Fruit fly (Drosophila melanogaster): ENCODE results near the gene CG33658.

CG33658 gene

DNA sequence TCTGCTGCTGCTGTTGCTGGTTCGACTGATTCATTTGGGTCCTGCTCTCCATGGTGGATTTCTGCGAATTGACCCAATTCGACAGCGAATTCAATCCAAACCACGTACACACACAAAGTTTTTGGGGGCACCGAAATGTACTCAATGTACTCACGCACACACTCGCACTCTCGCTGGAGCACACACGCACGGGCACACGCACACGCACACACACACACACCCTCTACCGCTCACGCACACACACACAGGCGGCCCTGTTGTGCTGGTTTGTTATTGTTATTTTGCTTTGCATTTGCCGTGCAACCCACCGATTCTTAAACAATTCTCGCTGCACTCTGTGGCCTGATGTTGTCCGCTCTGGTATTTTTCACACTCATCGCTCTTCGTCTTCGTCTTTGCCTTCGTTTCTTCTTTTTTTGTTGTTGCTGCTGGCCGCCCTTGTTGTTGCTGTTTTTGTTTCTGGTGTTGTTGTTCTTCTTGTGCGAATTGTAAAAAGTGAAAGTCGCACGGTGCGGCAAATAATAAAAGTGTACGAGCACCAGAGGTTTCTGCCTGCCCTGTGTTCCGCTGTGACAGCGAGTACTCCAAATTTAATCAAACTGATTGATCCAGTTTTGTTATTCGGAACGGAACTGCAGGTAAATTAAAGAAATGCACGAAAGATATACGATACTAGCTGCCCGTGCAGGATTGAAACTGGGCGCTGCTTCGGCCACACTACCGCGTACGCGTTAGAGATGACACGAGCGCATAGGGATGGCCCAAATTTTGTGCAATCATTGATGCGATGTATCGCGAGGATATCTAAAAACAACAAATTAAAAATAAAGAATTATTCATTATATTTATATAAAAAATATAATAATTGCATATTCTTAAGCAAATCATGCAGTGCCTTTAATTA lies 35.2 kb upstream of the CG33658 start, which contains the start of gene CG3744 (continued):
- TF ChIP-seq CG6854 (GFP tag; optimal IDR thresholded peaks at IDR 0.05) (peak; percentile 70), esg (GFP tag; conservative IDR thresholded peaks at IDR 0.05) (peak; percentile 87), CG6689 (GFP tag; IDR thresholded peaks at IDR 0.05) (peak; percentile 93), MTF-1 (GFP tag; optimal IDR thresholded peaks at IDR 0.05; ENCODE audit: borderline replicate concordance) (peak; percentile 81), CG15601 (tag; optimal IDR thresholded peaks at IDR 0.05) (peak; percentile 80), ci (GFP tag; IDR thresholded peaks at IDR 0.05) (peak; percentile 95), CG15514 (GFP tag; optimal IDR thresholded peaks at IDR 0.05) (peak; percentile 88), CG13894 (tag; optimal IDR thresholded peaks at IDR 0.05) (peak; percentile 90), CG18011 (GFP tag; optimal IDR thresholded peaks at IDR 0.05) (peak; percentile 73), Elba2 (GFP tag; optimal IDR thresholded peaks at IDR 0.05) (peak; percentile 6), gfzf (GFP tag; optimal IDR thresholded peaks at IDR 0.05) (peak; percentile 79), CG7987 (GFP tag; optimal IDR thresholded peaks at IDR 0.05) (peak; percentile 52), CG11398 (GFP tag; optimal IDR thresholded peaks at IDR 0.05) (peak; percentile 27), gcm2 (GFP tag; optimal IDR thresholded peaks at IDR 0.05) (peak; percentile 43), CG12299 (tag; optimal IDR thresholded peaks at IDR 0.05) (peak; percentile 86), gt (GFP tag; IDR thresholded peaks at IDR 0.05) (peak; percentile 76), CG2120 (GFP tag; optimal IDR thresholded peaks at IDR 0.05) (peak; percentile 92), bowl (GFP tag; IDR thresholded peaks at IDR 0.05) (peak; percentile 86), NC2β (GFP tag; optimal IDR thresholded peaks at IDR 0.05) (peak; percentile 35), Stat92E (GFP tag; optimal IDR thresholded peaks at IDR 0.05) (no peak), CG14014 (GFP tag; IDR thresholded peaks at IDR 0.05) (peak; percentile 95), Fer3 (tag; optimal IDR thresholded peaks at IDR 0.05) (peak; percentile 92), Hr3 (GFP tag; optimal IDR thresholded peaks at IDR 0.05) (peak; percentile 92), zfh1 (GFP tag; IDR thresholded peaks at IDR 0.05) (peak; percentile 96), lmd (GFP tag; IDR thresholded peaks at IDR 0.05) (peak; percentile 93), CG10462 (GFP tag; optimal IDR thresholded peaks at IDR 0.05) (peak; percentile 79), vvl (GFP tag; IDR thresholded peaks at IDR 0.05) (peak; percentile 98), HLH4C (GFP tag; IDR thresholded peaks at IDR 0.05; ENCODE audit: partially characterized antibody) (peak; percentile 87), kni (GFP tag; optimal IDR thresholded peaks at IDR 0.05) (peak; percentile 80), CG10366 (GFP tag; IDR thresholded peaks at IDR 0.05) (peak; percentile 95), Doc3 (GFP tag; IDR thresholded peaks at IDR 0.05; ENCODE audit: partially characterized antibody) (peak; percentile 96), Gug (GFP tag; IDR thresholded peaks at IDR 0.05) (peak; percentile 98), sob (GFP tag; IDR thresholded peaks at IDR 0.05) (peak; percentile 96), Pdp1 (GFP tag; optimal IDR thresholded peaks at IDR 0.05) (peak; percentile 75 to 77), ERR (GFP tag; optimal IDR thresholded peaks at IDR 0.05) (peak; percentile 61), CG2129 (GFP tag; IDR thresholded peaks at IDR 0.05; ENCODE audit: partially characterized antibody) (peak; percentile 94), Sox100B (GFP tag; optimal IDR thresholded peaks at IDR 0.05) (no peak), CG8388 (GFP tag; optimal IDR thresholded peaks at IDR 0.05) (peak; percentile 87), tx (GFP tag; optimal IDR thresholded peaks at IDR 0.05) (peak; percentile 63), Mes4 (GFP tag; optimal IDR thresholded peaks at IDR 0.05) (no peak), CG12659 (GFP tag; optimal IDR thresholded peaks at IDR 0.05) (peak; percentile 93), B-H2 (GFP tag; optimal IDR thresholded peaks at IDR 0.05) (peak; percentile 95), CG34224 (GFP tag; IDR thresholded peaks at IDR 0.05; ENCODE audit: partially characterized antibody) (peak; percentile 88), CG12744 (GFP tag; optimal IDR thresholded peaks at IDR 0.05) (peak; percentile 60), CG17361 (GFP tag; IDR thresholded peaks at IDR 0.05) (peak; percentile 92), zfh2 (GFP tag; optimal IDR thresholded peaks at IDR 0.05) (peak; percentile 89), CG1603 (tag; optimal IDR thresholded peaks at IDR 0.05) (peak; percentile 66), CG5245 (GFP tag; optimal IDR thresholded peaks at IDR 0.05) (peak; percentile 82)
